Fruit fly (Drosophila melanogaster) whole organism, embryonic: ENCODE results near the gene CG7650.
A peak's percentile ranks its signal among the peaks of the same experiment; 100 is the strongest.

Source experiments
- Abd-B ChIP-seq: fragments of 200-800 bp; sonication (Bioruptor generic); optimal IDR thresholded peaks from 2 replicates; lab custom pipeline; 2018; ENCODE audit warnings: missing biosample characterization, mild to moderate bottlenecking, missing genetic modification characterization, moderate library complexity
- Aef1 ChIP-seq: fragments of 200-800 bp; sonication (Bioruptor generic); IDR thresholded peaks from 3 replicates; pipeline ENCODE4 v1.3.6; 2022; ENCODE audit warnings: missing biosample characterization, missing genetic modification characterization
- Antp ChIP-seq: fragments of 200-800 bp; sonication (Bioruptor generic); optimal IDR thresholded peaks from 3 replicates; lab custom pipeline; 2016; ENCODE audit warnings: missing biosample characterization, missing genetic modification characterization
- Atf6 ChIP-seq: fragments of 200-800 bp; sonication (Bioruptor generic); IDR thresholded peaks from 2 replicates; pipeline ENCODE4 v1.3.6; 2022; ENCODE audit warnings: missing biosample characterization, missing genetic modification characterization
- BtbVII ChIP-seq: fragments of 200-800 bp; sonication (Bioruptor generic); optimal IDR thresholded peaks from 3 replicates; lab custom pipeline; 2017; ENCODE audit warnings: missing biosample characterization, mild to moderate bottlenecking, missing genetic modification characterization
- CG17186 ChIP-seq: fragments of 200-800 bp; sonication (Bioruptor generic); optimal IDR thresholded peaks from 3 replicates; lab custom pipeline; 2017; ENCODE audit warnings: missing biosample characterization, missing genetic modification reagents, missing genetic modification characterization
- CG17829 ChIP-seq: fragments of 200-800 bp; optimal IDR thresholded peaks from 2 replicates; lab custom pipeline; 2019; ENCODE audit warnings: missing biosample characterization, mild to moderate bottlenecking, missing genetic modification characterization, moderate library complexity
- CG18262 ChIP-seq: fragments of 200-800 bp; optimal IDR thresholded peaks from 3 replicates; lab custom pipeline; 2019; ENCODE audit warnings: missing biosample characterization, mild to moderate bottlenecking, missing genetic modification characterization, moderate library complexity
- CG18619 ChIP-seq: fragments of 200-800 bp; sonication (Bioruptor generic); optimal IDR thresholded peaks from 3 replicates; lab custom pipeline; 2017; ENCODE audit warnings: missing biosample characterization, mild to moderate bottlenecking, missing genetic modification characterization
- CG34376 ChIP-seq: fragments of 200-800 bp; sonication (Bioruptor generic); optimal IDR thresholded peaks from 2 replicates; lab custom pipeline; 2018; ENCODE audit warnings: missing biosample characterization, mild to moderate bottlenecking, missing genetic modification characterization
- CG3995 ChIP-seq: fragments of 200-800 bp; sonication (Bioruptor generic); optimal IDR thresholded peaks from 3 replicates; lab custom pipeline; 2016; ENCODE audit warnings: missing biosample characterization, missing genetic modification characterization
- CG43689 ChIP-seq: fragments of 200-800 bp; sonication (Bioruptor generic); IDR thresholded peaks from 2 replicates; pipeline ENCODE4 v1.3.6; 2022; ENCODE audit warnings: missing biosample characterization, missing genetic modification characterization
- CG4617 ChIP-seq: fragments of 200-800 bp; sonication (Bioruptor generic); optimal IDR thresholded peaks from 3 replicates; lab custom pipeline; 2016; ENCODE audit warnings: missing biosample characterization, missing genetic modification characterization, borderline replicate concordance
- CG7271 ChIP-seq: fragments of 200-800 bp; sonication (Bioruptor generic); optimal IDR thresholded peaks from 2 replicates; lab custom pipeline; 2018; ENCODE audit warnings: missing biosample characterization, mild to moderate bottlenecking, missing genetic modification characterization, moderate library complexity
- CG7357 ChIP-seq: fragments of 200-800 bp; sonication (Bioruptor generic); IDR thresholded peaks from 3 replicates; pipeline ENCODE4 v1.3.6; 2022; ENCODE audit warnings: missing biosample characterization, missing genetic modification characterization
- CG7372 ChIP-seq: fragments of 200-800 bp; sonication (Bioruptor generic); IDR thresholded peaks from 2 replicates; pipeline ENCODE4 v1.3.6; 2022; ENCODE audit warnings: missing biosample characterization, missing genetic modification characterization
- CG8290 ChIP-seq, 3 experiments: fragments of 200-800 bp; sonication (Bioruptor generic); optimal IDR thresholded peaks; 2 replicates each; lab custom pipeline; 2016 to 2019; ENCODE audit warnings: missing biosample characterization in 3 of 3, missing genetic modification characterization in 3 of 3, mild to moderate bottlenecking in 2 of 3, moderate library complexity in 1 of 3
- Dip2 ChIP-seq: fragments of 200-800 bp; sonication (Bioruptor generic); IDR thresholded peaks from 2 replicates; pipeline ENCODE4 v1.3.6; 2022; ENCODE audit warnings: missing biosample characterization, missing genetic modification characterization
- Hey ChIP-seq: fragments of 200-800 bp; sonication (Bioruptor generic); optimal IDR thresholded peaks from 3 replicates; lab custom pipeline; 2018; ENCODE audit warnings: missing biosample characterization, mild to moderate bottlenecking, missing genetic modification characterization
- MESR4 ChIP-seq: fragments of 200-800 bp; sonication (Bioruptor generic); optimal IDR thresholded peaks from 2 replicates; lab custom pipeline; 2018; ENCODE audit warnings: missing biosample characterization, mild to moderate bottlenecking, missing genetic modification characterization, moderate library complexity
- Neu2 ChIP-seq: fragments of 200-800 bp; sonication (Bioruptor generic); optimal IDR thresholded peaks from 3 replicates; lab custom pipeline; 2016; ENCODE audit warnings: missing biosample characterization, missing genetic modification characterization, borderline replicate concordance
- Rfx ChIP-seq: fragments of 200-800 bp; sonication (Bioruptor generic); IDR thresholded peaks from 2 replicates; pipeline ENCODE4 v1.3.6; 2022; ENCODE audit warnings: missing biosample characterization, missing genetic modification characterization
- Side ChIP-seq: fragments of 200-800 bp; sonication (Bioruptor generic); optimal IDR thresholded peaks from 2 replicates; lab custom pipeline; 2016; ENCODE audit warnings: missing biosample characterization, missing genetic modification characterization
- ase ChIP-seq: fragments of 200-800 bp; sonication (Bioruptor generic); IDR thresholded peaks from 3 replicates; pipeline ENCODE4 v1.3.6; 2022; ENCODE audit warnings: missing biosample characterization, missing genetic modification characterization
- bsh ChIP-seq, 2 experiments: fragments of 200-800 bp; sonication (Bioruptor generic); optimal IDR thresholded peaks; 2 replicates each; lab custom pipeline; 2017 to 2018; ENCODE audit warnings: mild to moderate bottlenecking in 2 of 2, missing biosample characterization in 2 of 2, missing genetic modification characterization in 2 of 2, moderate library complexity in 1 of 2
- cato ChIP-seq: fragments of 200-800 bp; sonication (Bioruptor generic); optimal IDR thresholded peaks from 2 replicates; lab custom pipeline; 2016; ENCODE audit warnings: missing biosample characterization, missing genetic modification characterization, borderline replicate concordance
- chinmo ChIP-seq: fragments of 200-800 bp; sonication (Bioruptor generic); IDR thresholded peaks from 4 replicates; pipeline ENCODE4 v1.3.6; 2022; ENCODE audit warnings: missing biosample characterization, missing genetic modification characterization; ENCODE audit not compliant: partially characterized antibody
- ci ChIP-seq: fragments of 200-800 bp; sonication (Bioruptor generic); IDR thresholded peaks from 3 replicates; pipeline ENCODE4 v1.3.6; 2022; ENCODE audit warnings: missing biosample characterization, missing genetic modification characterization
- gfzf ChIP-seq: fragments of 200-800 bp; sonication (Bioruptor generic); optimal IDR thresholded peaks from 2 replicates; lab custom pipeline; 2016; ENCODE audit warnings: missing biosample characterization, mild to moderate bottlenecking, missing genetic modification characterization, moderate library complexity
- gro ChIP-seq: fragments of 200-800 bp; sonication (Bioruptor generic); optimal IDR thresholded peaks from 2 replicates; lab custom pipeline; 2016; ENCODE audit warnings: missing biosample characterization, missing genetic modification characterization
- ind ChIP-seq: fragments of 200-800 bp; sonication (Bioruptor generic); optimal IDR thresholded peaks from 3 replicates; lab custom pipeline; 2016; ENCODE audit warnings: missing biosample characterization, missing genetic modification characterization
- lov ChIP-seq, 2 experiments: fragments of 200-800 bp in 1 of 2; fragments of >200 bp in 1 of 2; sonication (Bioruptor generic) in 1 of 2; IDR thresholded peaks in 1 of 2; optimal IDR thresholded peaks in 1 of 2; 2 replicates in 1 of 2; 3 replicates in 1 of 2; pipeline versions ENCODE4 v1.3.6 to Lab custom; 2017 to 2022; ENCODE audit warnings: missing biosample characterization in 1 of 2, missing genetic modification characterization in 1 of 2
- nmo ChIP-seq: fragments of 200-800 bp; sonication (Bioruptor generic); optimal IDR thresholded peaks from 2 replicates; lab custom pipeline; 2018; ENCODE audit warnings: missing biosample characterization, mild to moderate bottlenecking, missing genetic modification characterization, moderate library complexity
- p53 ChIP-seq: fragments of 200-800 bp; sonication (Bioruptor generic); optimal IDR thresholded peaks from 2 replicates; lab custom pipeline; 2016; ENCODE audit warnings: missing biosample characterization, missing genetic modification characterization
- pnt ChIP-seq: fragments of 200-800 bp; sonication (Bioruptor generic); optimal IDR thresholded peaks from 3 replicates; lab custom pipeline; 2016; ENCODE audit warnings: missing biosample characterization, missing genetic modification characterization
- rib ChIP-seq: fragments of 200-800 bp; sonication (Bioruptor generic); IDR thresholded peaks from 2 replicates; pipeline ENCODE4 v1.3.6; 2022; ENCODE audit warnings: missing biosample characterization, missing genetic modification characterization
- salm ChIP-seq: fragments of 200-800 bp; sonication (Bioruptor generic); optimal IDR thresholded peaks from 2 replicates; lab custom pipeline; 2018; ENCODE audit warnings: missing biosample characterization, mild to moderate bottlenecking, missing genetic modification characterization
- sna ChIP-seq: fragments of 200-800 bp; sonication (Bioruptor generic); IDR thresholded peaks from 2 replicates; pipeline ENCODE4 v1.3.6; 2022; ENCODE audit warnings: missing biosample characterization, missing genetic modification characterization; ENCODE audit not compliant: partially characterized antibody
- so ChIP-seq: fragments of 200-800 bp; sonication (Bioruptor generic); IDR thresholded peaks from 3 replicates; pipeline ENCODE4 v1.3.6; 2022; ENCODE audit warnings: missing biosample characterization, missing genetic modification characterization
- stwl ChIP-seq: fragments of 200-800 bp; sonication (Bioruptor generic); optimal IDR thresholded peaks from 3 replicates; lab custom pipeline; 2018; ENCODE audit warnings: missing biosample characterization, mild to moderate bottlenecking, missing genetic modification characterization, moderate library complexity
- sug ChIP-seq: fragments of 200-800 bp; optimal IDR thresholded peaks from 2 replicates; lab custom pipeline; 2019; ENCODE audit warnings: missing biosample characterization, mild to moderate bottlenecking, missing genetic modification characterization, moderate library complexity

The CG7650 gene

dm6 chr3L:15565829-15566433, 44.3 kb downstream of the CG7650 start, which contains the start of gene dop (continued):
- TF ChIP-seq CG34376 (no peak), nmo (GFP tag; lab: Kevin White, UChicago) (peak; percentile 30), Hey (tag; lab: Kevin White, UChicago) (no peak), chinmo (0 out of 4 replicates have a peak, but pooled peaks have one; percentile 25), p53 (peak; percentile 9), bsh (GFP tag; optimal IDR thresholded peaks at IDR 0.05; lab: Kevin White, UChicago) (no peak), BtbVII (GFP tag; lab: Kevin White, UChicago) (no peak), CG7271 (no peak), pnt (peak; percentile 29), CG17829 (tag; lab: Kevin White, UChicago) (no peak), sug (tag; lab: Kevin White, UChicago) (no peak), CG7372 (GFP tag; lab: Robert Waterston, UW) (no peak), Antp (GFP tag; lab: Kevin White, UChicago) (peak; percentile 29), so (GFP tag; lab: Robert Waterston, UW) (no peak), CG7357 (GFP tag; lab: Robert Waterston, UW) (no peak), Atf6 (peak; percentile 11; the same call in 1 of the 2 replicates), gfzf (peak; percentile 72), rib (GFP tag; lab: Robert Waterston, UW) (no peak), CG4617 (GFP tag; lab: Kevin White, UChicago) (peak; percentile 59), gro (GFP tag; lab: Kevin White, UChicago) (peak; percentile 61), CG8290 (GFP tag; optimal IDR thresholded peaks at IDR 0.05; lab: Kevin White, UChicago) (peak; percentile 3), CG8290 (tag; optimal IDR thresholded peaks at IDR 0.05; lab: Kevin White, UChicago) (peak in 1 of 2 experiments; percentile 40), lov (optimal IDR thresholded peaks at IDR 0.05; lab: Kevin White, UChicago) (no peak), lov (GFP tag; IDR thresholded peaks at IDR 0.05; lab: Robert Waterston, UW) (no peak), Rfx (peak; percentile 46), cato (GFP tag; lab: Kevin White, UChicago) (no peak), ind (GFP tag; lab: Kevin White, UChicago) (peak; percentile 12), CG43689 (GFP tag; lab: Robert Waterston, UW) (no peak), CG18619 (GFP tag; lab: Kevin White, UChicago) (no peak), Neu2 (no peak), CG17186 (GFP tag; lab: Kevin White, UChicago) (peak; percentile 20), MESR4 (peak; percentile 84), Abd-B (GFP tag; lab: Kevin White, UChicago) (peak; percentile 9), salm (tag; lab: Kevin White, UChicago) (no peak), ase (GFP tag; lab: Robert Waterston, UW) (no peak), sna (GFP tag; lab: Robert Waterston, UW) (peak; percentile 43), Aef1 (GFP tag; lab: Robert Waterston, UW) (peak; percentile 38; the same call in 1 of the 3 replicates), stwl (tag; lab: Kevin White, UChicago) (peak; percentile 53), Side (GFP tag; lab: Kevin White, UChicago) (peak; percentile 43), Dip2 (no peak), CG3995 (peak; percentile 82), CG18262 (no peak), ci (peak; percentile 30; the same call in 1 of the 3 replicates)
- TF ChIP-seq, all 482 proteins: peak for 123
